Fruit fly (Drosophila melanogaster): ENCODE results near the gene sgg.

The sgg gene

DNA sequence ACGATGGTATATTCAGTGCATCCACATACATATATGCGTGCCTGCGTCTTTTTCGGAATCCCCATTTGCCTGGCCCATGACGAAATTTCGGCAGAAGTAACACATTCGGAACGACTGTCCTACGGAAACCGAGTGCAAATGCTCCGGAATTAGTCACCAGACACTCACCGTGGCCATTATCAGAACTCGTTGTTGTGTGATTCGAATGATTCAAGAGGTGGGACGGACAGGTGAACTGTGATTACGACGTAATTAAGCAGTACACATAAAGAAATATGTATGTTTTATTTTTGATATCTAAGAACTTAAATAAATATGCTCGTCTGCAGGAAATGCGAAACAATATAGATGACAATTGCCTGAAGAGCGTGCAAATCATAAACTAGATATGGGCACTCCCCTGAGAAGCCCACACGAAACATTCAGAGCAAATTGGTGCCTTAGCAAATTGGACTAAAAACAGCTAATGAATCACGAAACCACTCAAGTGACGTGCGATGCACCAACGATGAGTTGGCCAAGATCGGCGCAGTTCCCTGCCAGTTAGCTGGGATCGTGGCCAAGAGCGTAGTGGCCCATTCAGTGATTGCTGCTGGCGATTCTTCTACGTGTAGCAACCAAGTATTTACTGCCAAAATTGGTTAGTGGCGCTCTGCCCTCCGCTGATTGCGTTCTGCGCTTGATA is 42.3 kb upstream of the sgg start (continued):
- TF ChIP-seq bcd (GFP tag; optimal IDR thresholded peaks at IDR 0.05) (no peak), gem (tag; optimal IDR thresholded peaks at IDR 0.05) (peak; percentile 46), lola (GFP tag; optimal IDR thresholded peaks at IDR 0.05) (no peak), CG2202 (tag; optimal IDR thresholded peaks at IDR 0.05) (no peak), CG5180 (GFP tag; optimal IDR thresholded peaks at IDR 0.05) (no peak), C15 (GFP tag; IDR thresholded peaks at IDR 0.05) (no peak), Dbx (GFP tag; IDR thresholded peaks at IDR 0.05) (no peak), tgo (GFP tag; IDR thresholded peaks at IDR 0.05) (no peak), aop (GFP tag; IDR thresholded peaks at IDR 0.05) (no peak), CG12744 (GFP tag; optimal IDR thresholded peaks at IDR 0.05) (no peak), CG7928 (GFP tag; optimal IDR thresholded peaks at IDR 0.05) (no peak), CG11560 (tag; IDR thresholded peaks at IDR 0.05) (no peak), CG11093 (GFP tag; IDR thresholded peaks at IDR 0.05) (no peak), H2.0 (GFP tag; IDR thresholded peaks at IDR 0.05) (no peak), ftz-f1 (GFP tag; optimal IDR thresholded peaks at IDR 0.05) (no peak), schlank (tag; optimal IDR thresholded peaks at IDR 0.05) (no peak), CG3726 (GFP tag; IDR thresholded peaks at IDR 0.05) (no peak), gce (GFP tag; IDR thresholded peaks at IDR 0.05) (no peak), sens-2 (GFP tag; IDR thresholded peaks at IDR 0.05) (no peak), CG13424 (tag; optimal IDR thresholded peaks at IDR 0.05) (peak; percentile 34), twi (tag; optimal IDR thresholded peaks at IDR 0.05) (no peak), CG4707 (GFP tag; optimal IDR thresholded peaks at IDR 0.05) (no peak), ssp (GFP tag; IDR thresholded peaks at IDR 0.05) (no peak), CG4820 (GFP tag; optimal IDR thresholded peaks at IDR 0.05) (no peak), chinmo (GFP tag; IDR thresholded peaks at IDR 0.05; ENCODE audit: partially characterized antibody) (no peak), CG42726 (GFP tag; IDR thresholded peaks at IDR 0.05; ENCODE audit: partially characterized antibody) (no peak), CG4617 (GFP tag; optimal IDR thresholded peaks at IDR 0.05; ENCODE audit: borderline replicate concordance) (no peak), nerfin-1 (tag; optimal IDR thresholded peaks at IDR 0.05) (no peak), CG7987 (GFP tag; optimal IDR thresholded peaks at IDR 0.05) (no peak), klu (GFP tag; IDR thresholded peaks at IDR 0.05) (no peak), Poxn (GFP tag; IDR thresholded peaks at IDR 0.05) (no peak), vnd (GFP tag; IDR thresholded peaks at IDR 0.05; ENCODE audit: partially characterized antibody) (no peak), Opbp (GFP tag; IDR thresholded peaks at IDR 0.05; ENCODE audit: partially characterized antibody) (no peak), ato (GFP tag; IDR thresholded peaks at IDR 0.05; ENCODE audit: partially characterized antibody) (no peak), Eip74EF (GFP tag; optimal IDR thresholded peaks at IDR 0.05) (no peak), CG13775 (GFP tag; optimal IDR thresholded peaks at IDR 0.05) (peak; percentile 21), CG6175 (GFP tag; IDR thresholded peaks at IDR 0.05) (no peak), CG13123 (GFP tag; optimal IDR thresholded peaks at IDR 0.05) (no peak), CG2199 (GFP tag; IDR thresholded peaks at IDR 0.05) (no peak), bsh (GFP tag; optimal IDR thresholded peaks at IDR 0.05) (no peak), CG5245 (GFP tag; optimal IDR thresholded peaks at IDR 0.05) (no peak), dpn (GFP tag; optimal IDR thresholded peaks at IDR 0.05) (peak; percentile 9 to 37), ind (GFP tag; optimal IDR thresholded peaks at IDR 0.05) (peak; percentile 22), pb (GFP tag; optimal IDR thresholded peaks at IDR 0.05) (no peak), CG18476 (GFP tag; optimal IDR thresholded peaks at IDR 0.05) (no peak), CG12299 (tag; optimal IDR thresholded peaks at IDR 0.05) (no peak), sim (GFP tag; IDR thresholded peaks at IDR 0.05) (no peak), YL-1 (GFP tag; optimal IDR thresholded peaks at IDR 0.05) (no peak), Mrtf (GFP tag; IDR thresholded peaks at IDR 0.05) (no peak), Xbp1 (GFP tag; optimal IDR thresholded peaks at IDR 0.05) (no peak)

All from whole organism, embryonic.